Worm (Caenorhabditis elegans) whole organism, L1 larva: ENCODE results near the gene T28B11.1.

Source experiments
- C04F5.9 ChIP-seq: sonication (generic microtip); optimal IDR thresholded peaks from 2 replicates; lab custom pipeline; 2016; ENCODE audit warnings: missing genetic modification characterization, missing compliant biosample characterization
- C16A3.4 ChIP-seq: fragments of 150-350 bp; optimal IDR thresholded peaks from 2 replicates; lab custom pipeline; 2014; ENCODE audit warnings: missing biosample characterization, missing genetic modification characterization
- C34B4.2 ChIP-seq: sonication (generic microtip); optimal IDR thresholded peaks from 2 replicates; lab custom pipeline; 2017; ENCODE audit warnings: mild to moderate bottlenecking, missing genetic modification characterization, missing compliant biosample characterization
- Y116A8C.19 ChIP-seq: sonication (generic microtip); optimal IDR thresholded peaks from 2 replicates; lab custom pipeline; 2016; ENCODE audit warnings: missing compliant biosample characterization, missing genetic modification characterization, borderline replicate concordance
- aha-1 ChIP-seq: fragments of 150-350 bp; optimal IDR thresholded peaks from 2 replicates; lab custom pipeline; 2014; ENCODE audit warnings: missing biosample characterization, missing genetic modification characterization
- alr-1 ChIP-seq: fragments of 200-800 bp; sonication (Bioruptor generic); optimal IDR thresholded peaks from 2 replicates; lab custom pipeline; 2018; ENCODE audit warnings: borderline replicate concordance, mild to moderate bottlenecking, missing genetic modification characterization, missing compliant biosample characterization
- blmp-1 ChIP-seq: fragments of 150-350 bp; optimal IDR thresholded peaks from 2 replicates; lab custom pipeline; 2014; ENCODE audit warnings: missing biosample characterization, missing genetic modification characterization
- ceh-82 ChIP-seq, 3 experiments: fragments of 150-350 bp in 1 of 3; sonication (generic microtip) in 2 of 3; optimal IDR thresholded peaks; 2 replicates each; lab custom pipeline; 2014 to 2017; ENCODE audit warnings: missing biosample characterization in 3 of 3, missing genetic modification characterization in 3 of 3
- ceh-88 ChIP-seq: fragments of 200-800 bp; sonication (Bioruptor generic); IDR thresholded peaks from 2 replicates; pipeline ENCODE4 v1.3.6; 2022; ENCODE audit warnings: missing genetic modification characterization, missing compliant biosample characterization
- ces-1 ChIP-seq: fragments of 150-350 bp; optimal IDR thresholded peaks from 2 replicates; lab custom pipeline; 2014; ENCODE audit warnings: missing biosample characterization, missing genetic modification reagents, missing genetic modification characterization
- dpl-1 ChIP-seq, 3 experiments: fragments of 150-350 bp in 2 of 3; sonication (generic microtip) in 1 of 3; optimal IDR thresholded peaks; 2 replicates each; lab custom pipeline; 2014 to 2017; ENCODE audit warnings: missing biosample characterization in 3 of 3, missing genetic modification characterization in 3 of 3, missing genetic modification reagents in 3 of 3
- dsc-1 ChIP-seq: sonication (generic microtip); optimal IDR thresholded peaks from 2 replicates; lab custom pipeline; 2016; ENCODE audit warnings: mild to moderate bottlenecking, missing genetic modification characterization, missing compliant biosample characterization
- efl-1 ChIP-seq, 4 experiments: fragments of 150-350 bp; optimal IDR thresholded peaks in 3 of 4; peaks in 1 of 4; 1 replicate in 1 of 4; 2 replicates in 3 of 4; lab custom pipeline; 2014; ENCODE audit warnings: missing biosample characterization in 2 of 4, missing genetic modification characterization in 2 of 4, missing genetic modification reagents in 2 of 4
- efl-3 ChIP-seq: fragments of 200-800 bp; sonication (Bioruptor generic); optimal IDR thresholded peaks from 2 replicates; lab custom pipeline; 2018; ENCODE audit warnings: mild to moderate bottlenecking, missing genetic modification characterization, missing compliant biosample characterization
- egl-27 ChIP-seq, 2 experiments: fragments of 150-350 bp in 1 of 2; sonication (generic microtip); optimal IDR thresholded peaks; 3 replicates each; lab custom pipeline; 2017 to 2018; ENCODE audit warnings: missing biosample characterization in 2 of 2, missing genetic modification characterization in 2 of 2, missing genetic modification reagents in 2 of 2
- elt-2 ChIP-seq: sonication (generic microtip); optimal IDR thresholded peaks from 2 replicates; lab custom pipeline; 2016; ENCODE audit warnings: missing genetic modification characterization, mild to moderate bottlenecking, inconsistent platforms, missing compliant biosample characterization, missing genetic modification reagents
- ets-5 ChIP-seq: fragments of 200-800 bp; sonication (Bioruptor generic); IDR thresholded peaks from 2 replicates; pipeline ENCODE4 v1.3.6; 2022; ENCODE audit warnings: missing genetic modification characterization, missing compliant biosample characterization
- fkh-10 ChIP-seq: sonication (generic microtip); optimal IDR thresholded peaks from 2 replicates; lab custom pipeline; 2017; ENCODE audit warnings: missing biosample characterization, missing genetic modification reagents, missing genetic modification characterization
- fkh-8 ChIP-seq: sonication (generic microtip); optimal IDR thresholded peaks from 2 replicates; lab custom pipeline; 2016; ENCODE audit warnings: mild to moderate bottlenecking, missing genetic modification characterization, missing compliant biosample characterization
- fos-1 ChIP-seq: fragments of 150-350 bp; optimal IDR thresholded peaks from 2 replicates; lab custom pipeline; 2014; ENCODE audit warnings: missing biosample characterization, missing genetic modification characterization
- hlh-4 ChIP-seq: sonication (generic microtip); optimal IDR thresholded peaks from 2 replicates; lab custom pipeline; 2016; ENCODE audit warnings: mild to moderate bottlenecking, missing genetic modification characterization, missing compliant biosample characterization
- hpl-2 ChIP-seq: fragments of 150-350 bp; optimal IDR thresholded peaks from 2 replicates; lab custom pipeline; 2014; ENCODE audit warnings: missing biosample characterization, missing genetic modification reagents, missing genetic modification characterization
- irx-1 ChIP-seq: sonication (generic microtip); optimal IDR thresholded peaks from 2 replicates; lab custom pipeline; 2016; ENCODE audit warnings: missing genetic modification characterization, missing compliant biosample characterization
- lin-14 ChIP-seq: fragments of 200-800 bp; sonication (Bioruptor generic); optimal IDR thresholded peaks from 2 replicates; lab custom pipeline; 2018; ENCODE audit warnings: mild to moderate bottlenecking, missing genetic modification characterization, moderate library complexity, missing compliant biosample characterization
- mdl-1 ChIP-seq, 2 experiments: fragments of 150-350 bp; optimal IDR thresholded peaks; 2 replicates each; lab custom pipeline; 2014 to 2017; ENCODE audit warnings: missing biosample characterization in 2 of 2, missing genetic modification characterization in 2 of 2, inconsistent platforms in 1 of 2
- mef-2 ChIP-seq: fragments of 150-350 bp; optimal IDR thresholded peaks from 2 replicates; lab custom pipeline; 2014; ENCODE audit warnings: missing biosample characterization, missing genetic modification characterization
- nhr-11 ChIP-seq: fragments of 150-350 bp; optimal IDR thresholded peaks from 2 replicates; lab custom pipeline; 2014; ENCODE audit warnings: missing biosample characterization, missing genetic modification characterization
- nhr-12 ChIP-seq: sonication (generic microtip); optimal IDR thresholded peaks from 2 replicates; lab custom pipeline; 2017; ENCODE audit warnings: missing biosample characterization, missing genetic modification characterization
- nhr-19 ChIP-seq: fragments of 200-800 bp; sonication (Bioruptor generic); conservative IDR thresholded peaks from 2 replicates; pipeline ENCODE4 v1.3.6; 2022; ENCODE audit warnings: missing genetic modification characterization, missing compliant biosample characterization
- nhr-20 ChIP-seq: sonication (generic microtip); optimal IDR thresholded peaks from 2 replicates; lab custom pipeline; 2016; ENCODE audit warnings: mild to moderate bottlenecking, missing genetic modification characterization, missing compliant biosample characterization
- nhr-237 ChIP-seq: fragments of 150-350 bp; optimal IDR thresholded peaks from 2 replicates; lab custom pipeline; 2014; ENCODE audit warnings: missing biosample characterization, missing genetic modification characterization
- nhr-28 ChIP-seq: fragments of 150-350 bp; optimal IDR thresholded peaks from 2 replicates; lab custom pipeline; 2014; ENCODE audit warnings: missing biosample characterization, missing genetic modification characterization
- nhr-47 ChIP-seq: sonication (generic microtip); optimal IDR thresholded peaks from 2 replicates; lab custom pipeline; 2016; ENCODE audit warnings: mild to moderate bottlenecking, missing genetic modification characterization, moderate library complexity, missing compliant biosample characterization
- nhr-71 ChIP-seq: sonication (generic microtip); optimal IDR thresholded peaks from 2 replicates; lab custom pipeline; 2016; ENCODE audit warnings: mild to moderate bottlenecking, missing genetic modification characterization, moderate library complexity, missing compliant biosample characterization
- nhr-77 ChIP-seq: fragments of 150-350 bp; optimal IDR thresholded peaks from 2 replicates; lab custom pipeline; 2014; ENCODE audit warnings: missing biosample characterization, missing genetic modification characterization
- nhr-84 ChIP-seq: sonication (generic microtip); optimal IDR thresholded peaks from 2 replicates; lab custom pipeline; 2017; ENCODE audit warnings: missing biosample characterization, missing genetic modification characterization
- nhr-90 ChIP-seq: sonication (generic microtip); optimal IDR thresholded peaks from 2 replicates; lab custom pipeline; 2016; ENCODE audit warnings: mild to moderate bottlenecking, missing genetic modification characterization, missing compliant biosample characterization; ENCODE audit not compliant: poor library complexity
- pag-3 ChIP-seq: sonication (generic microtip); optimal IDR thresholded peaks from 2 replicates; lab custom pipeline; 2017; ENCODE audit warnings: missing genetic modification characterization, mild to moderate bottlenecking, missing compliant biosample characterization, antibody characterized with exemption, borderline replicate concordance; ENCODE audit not compliant: insufficient read depth
- pax-3 ChIP-seq: fragments of 200-800 bp; sonication (Bioruptor generic); optimal IDR thresholded peaks from 2 replicates; lab custom pipeline; 2018; ENCODE audit warnings: mild to moderate bottlenecking, missing genetic modification characterization, moderate library complexity, missing compliant biosample characterization
- pqm-1 ChIP-seq: sonication (generic microtip); optimal IDR thresholded peaks from 3 replicates; lab custom pipeline; 2017; ENCODE audit warnings: missing biosample characterization, missing genetic modification characterization
- snu-23 ChIP-seq: sonication (generic microtip); optimal IDR thresholded peaks from 2 replicates; lab custom pipeline; 2016; ENCODE audit warnings: missing genetic modification characterization, missing compliant biosample characterization
- tbx-2 ChIP-seq: sonication (generic microtip); optimal IDR thresholded peaks from 2 replicates; lab custom pipeline; 2016; ENCODE audit warnings: missing genetic modification characterization, missing compliant biosample characterization
- unc-130 ChIP-seq: fragments of 150-350 bp; optimal IDR thresholded peaks from 2 replicates; lab custom pipeline; 2017; ENCODE audit warnings: missing biosample characterization, missing genetic modification characterization, inconsistent platforms
- unc-98 ChIP-seq: fragments of 200-800 bp; sonication (Bioruptor generic); IDR thresholded peaks from 2 replicates; pipeline ENCODE4 v1.3.6; 2022; ENCODE audit warnings: missing genetic modification characterization, missing compliant biosample characterization
- vab-15 ChIP-seq: sonication (generic microtip); optimal IDR thresholded peaks from 2 replicates; lab custom pipeline; 2017; ENCODE audit warnings: missing genotype, mild to moderate bottlenecking, missing genetic modification characterization, missing compliant biosample characterization
- zag-1 ChIP-seq: fragments of 150-350 bp; optimal IDR thresholded peaks from 2 replicates; lab custom pipeline; 2014; ENCODE audit warnings: missing biosample characterization, missing genetic modification characterization
- zip-4 ChIP-seq: fragments of 200-800 bp; sonication (Bioruptor generic); optimal IDR thresholded peaks from 2 replicates; lab custom pipeline; 2018; ENCODE audit warnings: mild to moderate bottlenecking, missing genetic modification characterization, moderate library complexity, missing compliant biosample characterization
- ztf-11 ChIP-seq, 2 experiments: sonication (generic microtip); optimal IDR thresholded peaks; 2 replicates each; lab custom pipeline; 2016 to 2017; ENCODE audit warnings: missing genetic modification characterization in 2 of 2, missing biosample characterization in 1 of 2, missing compliant biosample characterization in 1 of 2
- ztf-4 ChIP-seq: fragments of 150-350 bp; optimal IDR thresholded peaks from 2 replicates; lab custom pipeline; 2014; ENCODE audit warnings: missing biosample characterization, missing genetic modification characterization

The T28B11.1 gene

DNA sequence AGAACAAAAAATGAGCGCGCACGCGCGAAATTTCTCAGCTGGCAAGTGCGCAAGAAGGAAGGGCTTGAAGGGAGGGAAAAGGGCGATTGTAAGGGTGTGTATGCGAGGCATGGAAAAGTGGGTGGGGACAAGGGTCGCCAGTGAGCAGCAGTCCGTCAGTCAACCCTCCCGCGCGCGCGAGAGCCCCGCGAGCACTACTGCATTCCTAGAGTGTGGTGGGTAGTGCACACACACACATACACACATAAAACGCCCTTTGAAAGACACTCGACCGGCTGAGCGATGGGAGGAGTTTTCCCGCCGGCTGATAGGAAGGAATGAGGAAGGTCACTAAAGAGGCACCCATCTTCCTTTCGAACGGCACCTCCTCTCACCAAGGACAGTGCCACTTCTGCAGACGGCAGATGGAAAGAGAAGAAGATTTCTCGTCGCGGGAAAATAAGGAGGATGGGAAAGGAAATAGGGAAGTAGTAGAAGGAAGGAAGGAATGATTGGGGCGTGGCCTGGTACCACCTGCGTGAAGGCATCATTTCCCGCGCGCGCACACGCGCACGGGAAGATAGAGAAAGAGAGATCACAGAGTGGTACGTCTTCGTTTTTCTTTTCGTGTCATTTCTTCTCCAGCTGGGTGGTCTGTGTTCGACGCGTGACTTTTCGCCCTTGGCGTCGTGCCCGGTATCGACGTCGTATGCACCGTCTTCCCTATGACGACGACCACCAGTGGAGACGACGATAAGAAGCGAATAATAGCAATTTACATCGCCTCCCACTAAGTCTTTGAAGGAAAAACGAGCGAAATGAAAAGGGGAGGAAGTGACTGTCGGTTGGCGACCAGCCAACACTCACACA lies 15.1 kb downstream of the T28B11.1 start (continued):
- TF ChIP-seq ceh-82 (tag; optimal IDR thresholded peaks at IDR 0.05; lab: Kevin White, UChicago) (peak in 1 of 3 experiments; percentile 16), egl-27 (tag; optimal IDR thresholded peaks at IDR 0.05; lab: Kevin White, UChicago) (peak; percentile 25 to 54), mdl-1 (tag; optimal IDR thresholded peaks at IDR 0.05; lab: Kevin White, UChicago) (peak in 1 of 2 experiments; percentile 91), nhr-90 (peak; percentile 80), alr-1 (no peak), C16A3.4 (tag; lab: Kevin White, UChicago) (peak; percentile 60), tbx-2 (peak; percentile 27), mef-2 (no peak), nhr-71 (peak; percentile 89), nhr-12 (tag; lab: Kevin White, UChicago) (no peak), Y116A8C.19 (tag; lab: Kevin White, UChicago) (no peak), hpl-2 (GFP tag; lab: Kevin White, UChicago) (no peak), dpl-1 (GFP tag; optimal IDR thresholded peaks at IDR 0.05; lab: Kevin White, UChicago) (peak; percentile 6 to 54 (median 44)), irx-1 (tag; lab: Kevin White, UChicago) (peak; percentile 64), C04F5.9 (tag; lab: Kevin White, UChicago) (no peak), nhr-20 (tag; lab: Kevin White, UChicago) (peak; percentile 83), pqm-1 (tag; lab: Kevin White, UChicago) (no peak), pag-3 (tag; lab: Kevin White, UChicago) (no peak), nhr-47 (tag; lab: Kevin White, UChicago) (peak; percentile 55), aha-1 (tag; lab: Kevin White, UChicago) (no peak), zag-1 (tag; lab: Kevin White, UChicago) (no peak), nhr-84 (tag; lab: Kevin White, UChicago) (no peak), efl-3 (GFP tag; lab: Kevin White, UChicago) (peak; percentile 29), elt-2 (tag; lab: Kevin White, UChicago) (no peak), nhr-28 (no peak), nhr-237 (tag; lab: Kevin White, UChicago) (no peak), ceh-88 (GFP tag; lab: Robert Waterston, UW) (0 out of 2 replicates have a peak, but pooled peaks have one; percentile 31), unc-130 (tag; lab: Kevin White, UChicago) (peak; percentile 58), efl-1 (optimal IDR thresholded peaks at IDR 0.05; lab: Kevin White, UChicago) (peak; percentile 5 to 24), efl-1 (GFP tag; optimal IDR thresholded peaks at IDR 0.05 in 1 of 2; lab: Kevin White, UChicago) (peak in 1 of 2 experiments; percentile 90), ets-5 (no peak), fkh-10 (GFP tag; lab: Kevin White, UChicago) (no peak), unc-98 (no peak), C34B4.2 (tag; lab: Kevin White, UChicago) (no peak), nhr-19 (GFP tag; lab: Robert Waterston, UW) (no peak; the same call in none of the 2 replicates), dsc-1 (tag; lab: Kevin White, UChicago) (no peak), ztf-11 (tag; optimal IDR thresholded peaks at IDR 0.05; lab: Kevin White, UChicago) (peak in 1 of 2 experiments; percentile 39), fkh-8 (tag; lab: Kevin White, UChicago) (no peak), snu-23 (GFP tag; lab: Kevin White, UChicago) (peak; percentile 69), vab-15 (tag; lab: Kevin White, UChicago) (peak; percentile 13), ztf-4 (tag; lab: Kevin White, UChicago) (no peak), fos-1 (tag; lab: Kevin White, UChicago) (no peak), nhr-77 (tag; lab: Kevin White, UChicago) (no peak), pax-3 (tag; lab: Kevin White, UChicago) (peak; percentile 26), hlh-4 (tag; lab: Kevin White, UChicago) (no peak), ces-1 (GFP tag; lab: Kevin White, UChicago) (no peak), nhr-11 (tag; lab: Kevin White, UChicago) (no peak), zip-4 (GFP tag; lab: Kevin White, UChicago) (peak; percentile 12), lin-14 (GFP tag; lab: Kevin White, UChicago) (peak; percentile 96), blmp-1 (peak; percentile 85)
